Fruit fly (Drosophila melanogaster) whole organism, embryonic: Measurements from ENCODE around the gene IntS10.
A peak's percentile ranks its signal among the peaks of the same experiment; 100 is the strongest.

Source experiments
- Antp ChIP-seq: fragments of 200-800 bp; sonication (Bioruptor generic); optimal IDR thresholded peaks from 3 replicates; lab custom pipeline; 2016; ENCODE audit warnings: missing biosample characterization, missing genetic modification characterization
- Awh ChIP-seq: fragments of 200-800 bp; sonication (Bioruptor generic); IDR thresholded peaks from 2 replicates; pipeline ENCODE4, ENCODE4 v1.3.6; 2022; ENCODE audit warnings: missing biosample characterization, missing genetic modification characterization
- B-H1 ChIP-seq: fragments of 200-800 bp; sonication (Bioruptor generic); IDR thresholded peaks from 3 replicates; pipeline ENCODE4 v1.3.6; 2022; ENCODE audit warnings: missing biosample characterization, missing genetic modification characterization
- CG10267 ChIP-seq: fragments of 200-800 bp; sonication (Bioruptor generic); optimal IDR thresholded peaks from 2 replicates; lab custom pipeline; 2018; ENCODE audit warnings: missing biosample characterization, mild to moderate bottlenecking, missing genetic modification characterization, moderate library complexity
- CG10431 ChIP-seq: fragments of 200-800 bp; sonication (Bioruptor generic); optimal IDR thresholded peaks from 3 replicates; lab custom pipeline; 2018; ENCODE audit warnings: missing biosample characterization, mild to moderate bottlenecking, missing genetic modification characterization
- CG10654 ChIP-seq: fragments of 200-800 bp; sonication (Bioruptor generic); optimal IDR thresholded peaks from 2 replicates; lab custom pipeline; 2016; ENCODE audit warnings: missing biosample characterization, missing genetic modification characterization
- CG11093 ChIP-seq: fragments of 200-800 bp; sonication (Bioruptor generic); IDR thresholded peaks from 3 replicates; pipeline ENCODE4 v1.3.6; 2022; ENCODE audit warnings: missing biosample characterization, missing genetic modification characterization
- CG12219 ChIP-seq: fragments of 200-800 bp; sonication (Bioruptor generic); optimal IDR thresholded peaks from 3 replicates; lab custom pipeline; 2018; ENCODE audit warnings: missing biosample characterization, mild to moderate bottlenecking, missing genetic modification characterization
- CG12769 ChIP-seq: fragments of 200-800 bp; sonication (Bioruptor generic); optimal IDR thresholded peaks from 2 replicates; lab custom pipeline; 2019; ENCODE audit warnings: missing biosample characterization, mild to moderate bottlenecking, missing genetic modification characterization, moderate library complexity
- CG12942 ChIP-seq: fragments of 200-800 bp; sonication (Bioruptor generic); optimal IDR thresholded peaks from 3 replicates; lab custom pipeline; 2016; ENCODE audit warnings: missing biosample characterization, missing genetic modification characterization
- CG13123 ChIP-seq: fragments of 200-800 bp; sonication (Bioruptor generic); optimal IDR thresholded peaks from 2 replicates; lab custom pipeline; 2016; ENCODE audit warnings: missing biosample characterization, missing genetic modification characterization
- CG13287 ChIP-seq: fragments of 200-800 bp; sonication (Bioruptor generic); IDR thresholded peaks from 2 replicates; pipeline ENCODE4 v1.3.6; 2022; ENCODE audit warnings: missing biosample characterization, missing genetic modification characterization; ENCODE audit not compliant: partially characterized antibody
- CG13624 ChIP-seq: fragments of 200-800 bp; sonication (Bioruptor generic); optimal IDR thresholded peaks from 2 replicates; lab custom pipeline; 2016; ENCODE audit warnings: missing biosample characterization, missing genetic modification characterization
- CG14014 ChIP-seq: fragments of 200-800 bp; sonication (Bioruptor generic); IDR thresholded peaks from 2 replicates; pipeline ENCODE4 v1.3.6; 2022; ENCODE audit warnings: missing biosample characterization, missing genetic modification characterization
- CG15011 ChIP-seq: fragments of 200-800 bp; sonication (Bioruptor generic); optimal IDR thresholded peaks from 3 replicates; lab custom pipeline; 2018; ENCODE audit warnings: missing biosample characterization, mild to moderate bottlenecking, missing genetic modification characterization
- CG16813 ChIP-seq: fragments of 200-800 bp; sonication (Bioruptor generic); IDR thresholded peaks from 3 replicates; pipeline ENCODE4 v1.3.6; 2022; ENCODE audit warnings: missing biosample characterization, missing genetic modification characterization; ENCODE audit not compliant: partially characterized antibody
- CG17829 ChIP-seq: fragments of 200-800 bp; optimal IDR thresholded peaks from 2 replicates; lab custom pipeline; 2019; ENCODE audit warnings: missing biosample characterization, mild to moderate bottlenecking, missing genetic modification characterization, moderate library complexity
- CG1792 ChIP-seq: fragments of 200-800 bp; sonication (Bioruptor generic); optimal IDR thresholded peaks from 2 replicates; lab custom pipeline; 2016; ENCODE audit warnings: missing biosample characterization, missing genetic modification characterization
- CG2129 ChIP-seq: fragments of 200-800 bp; sonication (Bioruptor generic); IDR thresholded peaks from 2 replicates; pipeline ENCODE4 v1.3.6; 2022; ENCODE audit warnings: missing biosample characterization, missing genetic modification characterization; ENCODE audit not compliant: partially characterized antibody
- CG30020 ChIP-seq: fragments of 200-800 bp; optimal IDR thresholded peaks from 2 replicates; lab custom pipeline; 2019; ENCODE audit warnings: missing biosample characterization, mild to moderate bottlenecking, missing genetic modification characterization, moderate library complexity
- CG3281 ChIP-seq: fragments of 200-800 bp; sonication (Bioruptor generic); optimal IDR thresholded peaks from 3 replicates; lab custom pipeline; 2017; ENCODE audit warnings: missing biosample characterization, mild to moderate bottlenecking, missing genetic modification characterization
- CG34376 ChIP-seq: fragments of 200-800 bp; sonication (Bioruptor generic); optimal IDR thresholded peaks from 2 replicates; lab custom pipeline; 2018; ENCODE audit warnings: missing biosample characterization, mild to moderate bottlenecking, missing genetic modification characterization
- CG3838 ChIP-seq: fragments of 200-800 bp; sonication (Bioruptor generic); optimal IDR thresholded peaks from 3 replicates; lab custom pipeline; 2016; ENCODE audit warnings: missing biosample characterization, missing genetic modification characterization
- CG3847 ChIP-seq: fragments of 200-800 bp; sonication (Bioruptor generic); IDR thresholded peaks from 2 replicates; pipeline ENCODE4 v1.3.6; 2022; ENCODE audit warnings: missing biosample characterization, missing genetic modification characterization
- CG3995 ChIP-seq: fragments of 200-800 bp; sonication (Bioruptor generic); optimal IDR thresholded peaks from 3 replicates; lab custom pipeline; 2016; ENCODE audit warnings: missing biosample characterization, missing genetic modification characterization
- CG4707 ChIP-seq: fragments of 200-800 bp; sonication (Bioruptor generic); optimal IDR thresholded peaks from 2 replicates; lab custom pipeline; 2018; ENCODE audit warnings: missing biosample characterization, mild to moderate bottlenecking, missing genetic modification characterization, moderate library complexity
- CG4854 ChIP-seq: fragments of 200-800 bp; sonication (Bioruptor generic); optimal IDR thresholded peaks from 2 replicates; lab custom pipeline; 2016; ENCODE audit warnings: missing biosample characterization, missing genetic modification characterization, inconsistent platforms
- CG6683 ChIP-seq: fragments of 200-800 bp; sonication (Bioruptor generic); optimal IDR thresholded peaks from 2 replicates; lab custom pipeline; 2017; ENCODE audit warnings: missing biosample characterization, mild to moderate bottlenecking, missing genetic modification characterization, missing genetic modification reagents
- CG6813 ChIP-seq: fragments of 200-800 bp; sonication (Bioruptor generic); optimal IDR thresholded peaks from 2 replicates; lab custom pipeline; 2017; ENCODE audit warnings: missing biosample characterization, missing genetic modification characterization, mild to moderate bottlenecking, moderate library complexity, missing genetic modification reagents
- CG7271 ChIP-seq: fragments of 200-800 bp; sonication (Bioruptor generic); optimal IDR thresholded peaks from 2 replicates; lab custom pipeline; 2018; ENCODE audit warnings: missing biosample characterization, mild to moderate bottlenecking, missing genetic modification characterization, moderate library complexity
- CG8478 ChIP-seq: fragments of >200 bp; optimal IDR thresholded peaks from 2 replicates; lab custom pipeline; 2018
- CG9215 ChIP-seq: fragments of 200-800 bp; sonication (Bioruptor generic); IDR thresholded peaks from 2 replicates; pipeline ENCODE4 v1.3.6; 2022; ENCODE audit warnings: missing biosample characterization, missing genetic modification characterization
- CG9437 ChIP-seq: fragments of 200-800 bp; sonication (Bioruptor generic); optimal IDR thresholded peaks from 2 replicates; lab custom pipeline; 2018; ENCODE audit warnings: missing biosample characterization, mild to moderate bottlenecking, missing genetic modification characterization
- CHES-1-like ChIP-seq: fragments of 200-800 bp; sonication (Bioruptor generic); optimal IDR thresholded peaks from 2 replicates; lab custom pipeline; 2016; ENCODE audit warnings: missing biosample characterization, missing genetic modification characterization
- Dfd ChIP-seq, 2 experiments: fragments of >200 bp; optimal IDR thresholded peaks; 2 replicates each; lab custom pipeline; 2017; ENCODE audit warnings: missing biosample characterization in 2 of 2, missing genetic modification characterization in 2 of 2
- Dref ChIP-seq: fragments of 200-800 bp; sonication (Bioruptor generic); IDR thresholded peaks from 2 replicates; pipeline ENCODE4 v1.3.6; 2022; ENCODE audit warnings: missing biosample characterization, missing genetic modification characterization
- E2f1 ChIP-seq: fragments of 200-800 bp; sonication (Bioruptor generic); IDR thresholded peaks from 2 replicates; pipeline ENCODE4 v1.3.6; 2022; ENCODE audit warnings: missing biosample characterization, missing genetic modification characterization
- Hsf ChIP-seq: fragments of 200-800 bp; sonication (Bioruptor generic); optimal IDR thresholded peaks from 3 replicates; lab custom pipeline; 2016; ENCODE audit warnings: missing biosample characterization, missing genetic modification characterization
- NC2β ChIP-seq: fragments of 200-800 bp; sonication (Bioruptor generic); optimal IDR thresholded peaks from 2 replicates; lab custom pipeline; 2016; ENCODE audit warnings: missing biosample characterization, missing genetic modification characterization
- NK7.1 ChIP-seq: fragments of 200-800 bp; sonication (Bioruptor generic); optimal IDR thresholded peaks from 3 replicates; lab custom pipeline; 2016; ENCODE audit warnings: missing biosample characterization, missing genetic modification characterization
- Ptx1 ChIP-seq: fragments of 200-800 bp; sonication (Bioruptor generic); IDR thresholded peaks from 2 replicates; pipeline ENCODE4 v1.3.6; 2022; ENCODE audit warnings: missing biosample characterization, missing genetic modification characterization
- TFAM ChIP-seq: fragments of 200-800 bp; sonication (Bioruptor generic); optimal IDR thresholded peaks from 2 replicates; lab custom pipeline; 2017; ENCODE audit warnings: missing biosample characterization, missing genetic modification characterization, inconsistent platforms
- abd-A ChIP-seq: fragments of 200-800 bp; sonication (Bioruptor generic); optimal IDR thresholded peaks from 3 replicates; lab custom pipeline; 2019; ENCODE audit warnings: missing biosample characterization, mild to moderate bottlenecking, missing genetic modification characterization, moderate library complexity
- ase ChIP-seq: fragments of 200-800 bp; sonication (Bioruptor generic); IDR thresholded peaks from 3 replicates; pipeline ENCODE4 v1.3.6; 2022; ENCODE audit warnings: missing biosample characterization, missing genetic modification characterization
- bbx ChIP-seq: fragments of 200-800 bp; sonication (Bioruptor generic); IDR thresholded peaks from 2 replicates; pipeline ENCODE4 v1.3.6; 2022; ENCODE audit warnings: missing biosample characterization, missing genetic modification characterization; ENCODE audit not compliant: partially characterized antibody
- bigmax ChIP-seq: fragments of 200-800 bp; sonication (Bioruptor generic); optimal IDR thresholded peaks from 2 replicates; lab custom pipeline; 2018; ENCODE audit warnings: missing biosample characterization, mild to moderate bottlenecking, missing genetic modification characterization
- cato ChIP-seq: fragments of 200-800 bp; sonication (Bioruptor generic); optimal IDR thresholded peaks from 2 replicates; lab custom pipeline; 2016; ENCODE audit warnings: missing biosample characterization, missing genetic modification characterization, borderline replicate concordance
- corto ChIP-seq: fragments of 200-800 bp; sonication (Bioruptor generic); optimal IDR thresholded peaks from 2 replicates; lab custom pipeline; 2016; ENCODE audit warnings: missing biosample characterization, mild to moderate bottlenecking, missing genetic modification characterization, moderate library complexity
- gem ChIP-seq: fragments of 200-800 bp; sonication (Bioruptor generic); optimal IDR thresholded peaks from 2 replicates; lab custom pipeline; 2019; ENCODE audit warnings: missing biosample characterization, mild to moderate bottlenecking, missing genetic modification characterization, moderate library complexity
- sd ChIP-seq: fragments of 200-800 bp; sonication (Bioruptor generic); optimal IDR thresholded peaks from 3 replicates; lab custom pipeline; 2018; ENCODE audit warnings: missing biosample characterization, mild to moderate bottlenecking, missing genetic modification characterization, moderate library complexity
- sqz ChIP-seq: fragments of 200-800 bp; sonication (Bioruptor generic); optimal IDR thresholded peaks from 3 replicates; lab custom pipeline; 2018; ENCODE audit warnings: missing biosample characterization, mild to moderate bottlenecking, missing genetic modification characterization
- vvl ChIP-seq: fragments of 200-800 bp; sonication (Bioruptor generic); IDR thresholded peaks from 2 replicates; pipeline ENCODE4 v1.3.6; 2022; ENCODE audit warnings: missing biosample characterization, missing genetic modification characterization

Gene IntS10

dm6 chr3L:3847810-3848326 lies 41.4 kb downstream of the IntS10 start:
- no peak for TF ChIP-seq CG30020 (tag; lab: Kevin White, UChicago)
- no peak for TF ChIP-seq NC2β (GFP tag; lab: Kevin White, UChicago)
- no peak for TF ChIP-seq CG13287
- TF ChIP-seq Hsf (GFP tag; lab: Kevin White, UChicago): no peak
- peak; percentile 46; the same call in 1 of the 2 replicates for TF ChIP-seq Awh (GFP tag; lab: Robert Waterston, UW)
- TF ChIP-seq CG13624 (GFP tag; lab: Kevin White, UChicago): no peak
- no peak for TF ChIP-seq CG10654
- TF ChIP-seq corto: no peak
- no peak for TF ChIP-seq CG7271 (tag; lab: Kevin White, UChicago)
- TF ChIP-seq CG17829 (tag; lab: Kevin White, UChicago): no peak
- no peak for TF ChIP-seq CG2129 (GFP tag; lab: Robert Waterston, UW)
- TF ChIP-seq E2f1 (GFP tag; lab: Robert Waterston, UW): no peak
- TF ChIP-seq CG6813 (GFP tag; lab: Kevin White, UChicago): no peak
- no peak for TF ChIP-seq CG8478 (lab: Kevin White, UChicago)
- no peak for TF ChIP-seq CG12942
- TF ChIP-seq CG34376 (GFP tag; lab: Kevin White, UChicago): no peak
- TF ChIP-seq bbx (GFP tag; lab: Robert Waterston, UW): no peak
- peak; percentile 91 for TF ChIP-seq vvl (GFP tag; lab: Robert Waterston, UW)
- TF ChIP-seq CHES-1-like (GFP tag; lab: Kevin White, UChicago): no peak
- TF ChIP-seq gem (tag; lab: Kevin White, UChicago): no peak
- no peak for TF ChIP-seq NK7.1 (GFP tag; lab: Kevin White, UChicago)
- TF ChIP-seq CG3838 (GFP tag; lab: Kevin White, UChicago): no peak
- TF ChIP-seq CG9437 (GFP tag; lab: Kevin White, UChicago): no peak
- no peak for TF ChIP-seq Ptx1 (GFP tag; lab: Robert Waterston, UW)
- TF ChIP-seq cato (GFP tag; lab: Kevin White, UChicago): no peak
- no peak for TF ChIP-seq Dfd (GFP tag; optimal IDR thresholded peaks at IDR 0.05; lab: Kevin White, UChicago)
- TF ChIP-seq CG16813 (GFP tag; lab: Robert Waterston, UW): no peak
- TF ChIP-seq CG4854 (GFP tag; lab: Kevin White, UChicago): no peak
- TF ChIP-seq CG3281: no peak
- TF ChIP-seq CG3995 (GFP tag; lab: Kevin White, UChicago): no peak
- TF ChIP-seq TFAM: no peak
- peak; percentile 23 for TF ChIP-seq sd (tag; lab: Kevin White, UChicago)
- TF ChIP-seq CG3847 (GFP tag; lab: Robert Waterston, UW): no peak
- TF ChIP-seq CG14014 (GFP tag; lab: Robert Waterston, UW): no peak
- no peak for TF ChIP-seq CG13123
- no peak for TF ChIP-seq Dref
- no peak for TF ChIP-seq CG15011 (GFP tag; lab: Kevin White, UChicago)
- no peak for TF ChIP-seq B-H1 (GFP tag; lab: Robert Waterston, UW)
- TF ChIP-seq CG10267 (tag; lab: Kevin White, UChicago): no peak
- TF ChIP-seq CG1792 (GFP tag; lab: Kevin White, UChicago): no peak
- TF ChIP-seq CG11093 (GFP tag; lab: Robert Waterston, UW): no peak
- TF ChIP-seq CG9215 (GFP tag; lab: Robert Waterston, UW): no peak
- TF ChIP-seq abd-A (tag; lab: Kevin White, UChicago): peak; percentile 66
- TF ChIP-seq bigmax (GFP tag; lab: Kevin White, UChicago): no peak
- no peak for TF ChIP-seq Antp
- TF ChIP-seq sqz: peak; percentile 43
- TF ChIP-seq CG6683: no peak
- TF ChIP-seq CG12219 (GFP tag; lab: Kevin White, UChicago): no peak
- peak; percentile 25 for TF ChIP-seq CG12769
- TF ChIP-seq ase (GFP tag; lab: Robert Waterston, UW): no peak
- TF ChIP-seq CG4707 (GFP tag; lab: Kevin White, UChicago): no peak
- no peak for TF ChIP-seq CG10431 (GFP tag; lab: Kevin White, UChicago)
